Worm (Caenorhabditis elegans): ENCODE data around the gene T10H4.4.

ce11 chrV:15259049-15259448 lies 13.1 kb downstream of the T10H4.4 start, which contains the start of gene srsx-37:
- TF ChIP-seq nhr-102 (tag; optimal IDR thresholded peaks at IDR 0.05) = no peak
- TF ChIP-seq nhr-237 (tag; optimal IDR thresholded peaks at IDR 0.05) = no peak
- TF ChIP-seq T20F7.1 (GFP tag; optimal IDR thresholded peaks at IDR 0.05) = no peak
- no peak for TF ChIP-seq F49E8.2 (tag; optimal IDR thresholded peaks at IDR 0.05; ENCODE audit: borderline replicate concordance)
- TF ChIP-seq fos-1 (tag; optimal IDR thresholded peaks at IDR 0.05) = no peak
- no peak for TF ChIP-seq lin-15B (tag; optimal IDR thresholded peaks at IDR 0.05)
- no peak for TF ChIP-seq dmd-8 (GFP tag; IDR thresholded peaks at IDR 0.05)
